Fruit fly (Drosophila melanogaster) S2 (cell line): ENCODE results near the gene Cad88C.

ENCODE experiments used
- CG8478 ChIP-seq: fragments of >200 bp; optimal IDR thresholded peaks from 2 replicates; lab custom pipeline; 2018
- CTCF ChIP-seq, 2 experiments: fragments of >200 bp; optimal IDR thresholded peaks; 2 replicates each; lab custom pipeline; 2018

The Cad88C gene

dm6 chr3R:14659354-14659804 lies 29.1 kb downstream of the Cad88C start, which contains the start of gene Hexim:
Gene Hexim, plus strand, starts transcription at chr3R:14659438.
- TF ChIP-seq CG8478 (no peak), CTCF (optimal IDR thresholded peaks at IDR 0.05; lab: Kevin White, UChicago) (no peak)

DNA sequence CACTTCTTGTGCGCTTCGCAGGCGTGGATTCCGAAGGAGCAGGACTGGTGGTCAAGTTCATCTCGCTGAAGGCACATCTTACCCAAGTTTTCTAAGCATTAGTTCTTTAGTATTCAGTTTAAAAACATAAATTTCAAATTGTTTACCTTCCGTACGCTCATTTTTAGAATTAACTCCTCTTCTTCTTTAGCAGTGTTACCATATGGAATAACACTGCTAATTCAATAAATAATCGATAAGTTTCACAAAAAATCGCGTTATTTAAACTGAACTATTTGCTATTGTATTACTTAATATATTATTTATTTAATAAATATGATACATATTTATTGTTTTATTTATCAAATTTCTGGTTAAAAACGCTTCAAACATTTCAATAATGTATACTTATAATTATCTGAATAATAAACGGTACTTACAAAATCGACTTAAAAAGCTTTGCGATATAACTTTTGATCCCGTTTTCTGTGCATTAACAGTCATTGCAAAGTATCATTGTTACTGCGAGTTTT lies 32.8 kb downstream of the Cad88C start, which contains the start of the genes Rad17 and BigH1:
Gene Rad17 (minus strand): TSS at position 209 of the 512 bp plus-strand sequence.
Gene BigH1 (plus strand): TSS at position 462 of the 512 bp plus-strand sequence.
- no peak for TF ChIP-seq CTCF (optimal IDR thresholded peaks at IDR 0.05; lab: Kevin White, UChicago)
- TF ChIP-seq CG8478: no peak

dm6 chr3R:14670840-14671239 lies 40.6 kb downstream of the Cad88C start:
- TF ChIP-seq CG8478 (no peak), CTCF (optimal IDR thresholded peaks at IDR 0.05; lab: Kevin White, UChicago) (no peak)

- TF ChIP-seq CG8478 (no peak), CTCF (optimal IDR thresholded peaks at IDR 0.05; lab: Kevin White, UChicago) (no peak)
Observed at dm6 chr3R:14672915-14673314, 42.6 kb downstream of the Cad88C start.

DNA sequence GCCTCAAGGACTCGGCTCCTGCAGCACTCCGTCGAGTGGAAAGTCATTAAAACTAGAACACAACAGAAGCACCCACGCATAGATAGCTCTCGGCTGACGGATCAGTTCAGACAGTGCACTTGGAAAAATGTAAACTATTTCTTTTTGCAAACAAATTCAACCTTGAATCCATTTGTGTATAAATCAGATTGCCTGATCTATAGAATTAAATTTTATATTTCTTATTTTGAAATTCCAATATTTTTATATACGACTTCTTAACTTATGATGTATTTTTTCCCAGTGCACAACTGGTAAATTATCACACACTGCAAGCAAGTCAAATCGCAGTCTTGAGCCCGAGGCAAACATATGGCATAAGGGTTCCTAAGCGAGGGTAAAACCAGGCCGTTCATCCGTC lies 44.5 kb downstream of the Cad88C start:
- TF ChIP-seq CG8478: no peak
- no peak for TF ChIP-seq CTCF (optimal IDR thresholded peaks at IDR 0.05; lab: Kevin White, UChicago)

DNA sequence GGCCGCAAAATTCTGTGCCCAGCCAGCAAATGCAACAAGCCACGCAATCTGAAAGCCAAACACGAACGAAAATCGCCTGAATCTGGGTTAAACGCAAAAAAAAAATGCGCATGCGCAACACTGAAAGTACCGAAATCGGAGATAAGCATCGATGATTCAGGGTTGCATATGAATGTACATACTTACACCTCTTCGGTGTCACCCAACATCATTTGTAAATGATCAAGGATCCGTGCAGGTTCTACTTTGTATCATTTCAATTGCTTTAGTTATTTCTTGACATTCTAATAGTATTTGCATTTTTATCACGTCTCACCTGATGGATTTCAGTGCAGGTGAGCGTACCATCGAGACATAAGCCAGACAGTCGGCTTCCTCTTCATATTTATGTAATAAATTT lies 46.8 kb downstream of the Cad88C start:
- TF ChIP-seq CG8478: no peak
- no peak for TF ChIP-seq CTCF (optimal IDR thresholded peaks at IDR 0.05; lab: Kevin White, UChicago)

DNA sequence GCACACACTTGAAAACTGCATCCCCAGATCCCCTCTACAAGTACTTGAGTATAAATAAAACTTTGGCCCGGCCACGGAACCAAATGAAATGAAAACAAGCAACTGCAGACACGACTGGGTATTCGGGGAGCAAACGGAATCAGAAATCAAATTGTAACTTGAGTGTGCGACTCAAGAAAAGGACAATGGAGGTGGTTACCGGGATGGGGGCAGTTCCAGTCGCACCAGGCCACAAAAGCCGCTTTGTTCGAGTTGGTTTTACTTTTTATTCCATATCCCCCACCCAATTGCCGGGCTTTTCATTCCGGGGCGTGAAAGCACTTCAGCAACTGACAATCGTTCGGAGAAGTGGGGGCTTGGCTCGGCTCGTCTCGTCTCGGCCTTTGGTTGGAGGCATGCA lies 47.5 kb downstream of the Cad88C start:
- no peak for TF ChIP-seq CTCF (optimal IDR thresholded peaks at IDR 0.05; lab: Kevin White, UChicago)

dm6 chr3R:14679381-14680111 lies 49.3 kb downstream of the Cad88C start:
- TF ChIP-seq CTCF (optimal IDR thresholded peaks at IDR 0.05; lab: Kevin White, UChicago) (no peak), CG8478 (no peak)

- TF ChIP-seq CTCF (optimal IDR thresholded peaks at IDR 0.05; lab: Kevin White, UChicago) (no peak), CG8478 (no peak)
Observed at dm6 chr3R:14680112-14680665, 49.9 kb downstream of the Cad88C start.

DNA sequence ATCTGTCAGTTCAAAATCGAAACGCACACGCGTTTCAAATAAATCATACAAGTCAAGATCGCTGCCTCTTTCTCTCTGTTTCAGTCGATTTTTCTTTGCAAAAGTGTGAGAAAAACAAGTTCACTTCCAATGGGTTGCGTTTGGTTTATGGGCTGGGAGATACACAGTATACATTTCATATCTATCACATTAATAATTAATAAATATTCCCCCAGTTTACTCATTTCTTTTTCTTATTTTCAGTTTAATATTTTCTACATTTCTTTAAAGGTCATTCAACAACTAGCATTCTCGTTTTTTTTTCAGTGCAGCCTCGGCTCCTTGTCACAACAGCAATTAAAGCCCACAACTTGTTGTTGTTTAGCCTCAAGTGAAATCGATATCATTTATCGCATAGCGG lies 53.6 kb downstream of the Cad88C start:
- TF ChIP-seq CTCF (optimal IDR thresholded peaks at IDR 0.05; lab: Kevin White, UChicago): no peak
- no peak for TF ChIP-seq CG8478

DNA sequence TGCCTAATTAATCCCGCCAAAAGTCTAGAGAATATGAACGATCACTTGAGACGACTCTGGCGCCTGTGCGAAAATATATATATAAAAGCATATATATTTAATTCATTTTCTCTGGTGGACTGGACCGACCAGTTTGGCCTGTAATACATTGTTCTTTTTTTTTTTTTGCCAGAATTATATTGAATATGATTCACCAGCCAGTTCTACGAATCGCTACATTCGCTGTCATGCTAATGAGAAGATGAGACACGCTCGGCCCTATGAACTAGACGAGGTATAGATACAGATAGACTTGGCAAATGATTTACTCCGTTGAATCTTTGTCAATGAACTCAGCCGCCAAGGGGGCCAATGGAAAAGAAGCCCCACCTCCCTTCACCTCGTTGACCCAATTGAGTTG lies 57.0 kb downstream of the Cad88C start:
- no peak for TF ChIP-seq CTCF (optimal IDR thresholded peaks at IDR 0.05; lab: Kevin White, UChicago)
- TF ChIP-seq CG8478: no peak

dm6 chr3R:14690065-14690464 lies 59.8 kb downstream of the Cad88C start:
- TF ChIP-seq CTCF (optimal IDR thresholded peaks at IDR 0.05; lab: Kevin White, UChicago) (no peak), CG8478 (no peak)
